Worm (Caenorhabditis elegans): ENCODE measurements around the gene ZK688.1.
A peak's percentile ranks its signal among the peaks of the same experiment; 100 is the strongest.

ZK688.1 gene

ce11 chrIII:7889036-7889435, 20.3 kb upstream of the ZK688.1 start:
- TF ChIP-seq ZK546.5 (tag; optimal IDR thresholded peaks at IDR 0.05) (no peak), nhr-10 (tag; optimal IDR thresholded peaks at IDR 0.05) (no peak), peb-1 (tag; optimal IDR thresholded peaks at IDR 0.05) (no peak), elt-1 (tag; optimal IDR thresholded peaks at IDR 0.05) (no peak), nhr-77 (tag; optimal IDR thresholded peaks at IDR 0.05) (no peak), dmd-4 (tag; optimal IDR thresholded peaks at IDR 0.05) (no peak), lsy-2 (tag; optimal IDR thresholded peaks at IDR 0.05) (no peak), ztf-1 (GFP tag; conservative IDR thresholded peaks at IDR 0.05) (no peak), egl-27 (tag; optimal IDR thresholded peaks at IDR 0.05) (no peak), R02D3.7 (tag; optimal IDR thresholded peaks at IDR 0.05) (no peak), Y55F3AM.14 (GFP tag; optimal IDR thresholded peaks at IDR 0.05) (no peak), nhr-25 (tag; optimal IDR thresholded peaks at IDR 0.05) (no peak), lin-39 (tag; optimal IDR thresholded peaks at IDR 0.05) (no peak)

- TF ChIP-seq ceh-82 (tag; optimal IDR thresholded peaks at IDR 0.05) = no peak
- TF ChIP-seq snpc-4 (tag; optimal IDR thresholded peaks at IDR 0.05) = peak; percentile 47
- peak; percentile 85 for TF ChIP-seq crh-2 (tag; optimal IDR thresholded peaks at IDR 0.05)
- TF ChIP-seq mdl-1 (tag; optimal IDR thresholded peaks at IDR 0.05) = peak; percentile 52 to 80
- TF ChIP-seq gmeb-1 (tag; optimal IDR thresholded peaks at IDR 0.05) = peak; percentile 65
- no peak for TF ChIP-seq ZK546.5 (tag; optimal IDR thresholded peaks at IDR 0.05)
- TF ChIP-seq mab-5 (tag; optimal IDR thresholded peaks at IDR 0.05) = no peak
- TF ChIP-seq lin-13 (GFP tag; optimal IDR thresholded peaks at IDR 0.05) = peak; percentile 34
- TF ChIP-seq skn-1 (tag; optimal IDR thresholded peaks at IDR 0.05) = no peak
- TF ChIP-seq ztf-11 (tag; optimal IDR thresholded peaks at IDR 0.05) = no peak
- no peak for TF ChIP-seq nhr-237 (tag; optimal IDR thresholded peaks at IDR 0.05)
- TF ChIP-seq nhr-11 (tag; optimal IDR thresholded peaks at IDR 0.05) = no peak
- TF ChIP-seq aly-2 (tag; optimal IDR thresholded peaks at IDR 0.05) = no peak
- peak; percentile 82 for TF ChIP-seq nhr-129 (tag; optimal IDR thresholded peaks at IDR 0.05)
- peak; percentile 18 for TF ChIP-seq ztf-4 (tag; optimal IDR thresholded peaks at IDR 0.05)
- peak; percentile 87 for TF ChIP-seq C34F6.9 (tag; optimal IDR thresholded peaks at IDR 0.05)
- TF ChIP-seq elt-1 (tag; optimal IDR thresholded peaks at IDR 0.05) = no peak
- TF ChIP-seq F13H6.1 (tag; optimal IDR thresholded peaks at IDR 0.05) = peak; percentile 87
- no peak for TF ChIP-seq nhr-12 (tag; optimal IDR thresholded peaks at IDR 0.05)
- peak; percentile 37 for TF ChIP-seq egl-27 (tag; optimal IDR thresholded peaks at IDR 0.05)
- TF ChIP-seq peb-1 (tag; optimal IDR thresholded peaks at IDR 0.05) = no peak
- TF ChIP-seq unc-55 (GFP tag; optimal IDR thresholded peaks at IDR 0.05) = peak; percentile 78
- peak; percentile 84 for TF ChIP-seq sma-9 (GFP tag; optimal IDR thresholded peaks at IDR 0.05)
- no peak for TF ChIP-seq sma-9 (tag; optimal IDR thresholded peaks at IDR 0.05)
- TF ChIP-seq nhr-21 (tag; optimal IDR thresholded peaks at IDR 0.05) = peak; percentile 77
- TF ChIP-seq unc-39 (tag; optimal IDR thresholded peaks at IDR 0.05) = no peak
- peak; percentile 67 for TF ChIP-seq sem-4 (tag; optimal IDR thresholded peaks at IDR 0.05)
- TF ChIP-seq unc-62 (GFP tag; optimal IDR thresholded peaks at IDR 0.05) = no peak
- no peak for TF ChIP-seq nhr-6 (tag; optimal IDR thresholded peaks at IDR 0.05)
- TF ChIP-seq R02D3.7 (tag; optimal IDR thresholded peaks at IDR 0.05) = no peak
- TF ChIP-seq lin-39 (tag; optimal IDR thresholded peaks at IDR 0.05) = no peak
- peak; percentile 16 for TF ChIP-seq zag-1 (tag; optimal IDR thresholded peaks at IDR 0.05)
- TF ChIP-seq alr-1 (tag; optimal IDR thresholded peaks at IDR 0.05) = no peak
- TF ChIP-seq fos-1 (tag; optimal IDR thresholded peaks at IDR 0.05) = peak; percentile 93
- peak; percentile 70 for TF ChIP-seq sma-3 (GFP tag; optimal IDR thresholded peaks at IDR 0.05)
- peak; percentile 60 to 69 for TF ChIP-seq lsy-2 (tag; optimal IDR thresholded peaks at IDR 0.05)
- peak; percentile 35 for TF ChIP-seq ama-1 (optimal IDR thresholded peaks at IDR 0.05)
- peak; percentile 87 for TF ChIP-seq blmp-1 (tag; optimal IDR thresholded peaks at IDR 0.05; ENCODE audit: insufficient read depth)
- peak; percentile 88 for TF ChIP-seq nhr-25 (tag; optimal IDR thresholded peaks at IDR 0.05)
Measured at ce11 chrIII:7891573-7892306, 17.6 kb upstream of the ZK688.1 start, which contains the start of the genes ZK688.5 and fahd-1. ZK688.5 (minus strand) TSS chrIII:7891623. fahd-1 (plus strand) TSS chrIII:7892256.

Measured in whole organism, L2 larva.